Worm (Caenorhabditis elegans): ENCODE results near the gene acc-1.

DNA sequence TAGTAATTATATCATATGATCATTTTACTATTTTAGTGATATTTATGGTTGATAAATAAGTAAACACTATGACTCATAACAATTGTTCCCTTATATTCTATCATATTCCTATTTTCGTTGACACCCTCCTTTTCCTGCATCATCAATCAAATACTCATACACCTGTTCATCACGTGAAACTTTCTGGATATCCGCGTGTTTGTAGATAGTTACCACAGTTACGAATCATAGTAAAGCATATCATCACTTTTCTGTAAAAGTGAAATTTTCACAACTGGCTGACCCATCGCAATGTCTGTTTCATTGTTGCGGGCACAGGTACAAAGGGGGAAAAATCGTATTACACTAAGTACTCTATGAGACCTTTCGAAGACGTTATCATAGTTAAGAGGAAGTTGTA lies 24.0 kb upstream of the acc-1 start:
- TF ChIP-seq ces-1 (GFP tag; optimal IDR thresholded peaks at IDR 0.05) (no peak), mab-5 (tag; optimal IDR thresholded peaks at IDR 0.05) (no peak), nhr-237 (tag; optimal IDR thresholded peaks at IDR 0.05) (no peak), nhr-12 (tag; optimal IDR thresholded peaks at IDR 0.05) (no peak), ztf-11 (tag; optimal IDR thresholded peaks at IDR 0.05) (no peak), lin-13 (tag; optimal IDR thresholded peaks at IDR 0.05) (no peak), unc-62 (GFP tag; optimal IDR thresholded peaks at IDR 0.05) (no peak), ham-2 (GFP tag; optimal IDR thresholded peaks at IDR 0.05) (no peak), snpc-4 (tag; optimal IDR thresholded peaks at IDR 0.05) (no peak)
